Worm (Caenorhabditis elegans): Measurements from ENCODE around the gene C54D2.6.

The C54D2.6 gene

ce11 chrX:7847413-7847812, at the start of gene C54D2.6:
Gene C54D2.6, minus strand, starts transcription at chrX:7847513.
- peak in 1 of 2 experiments; percentile 86 for TF ChIP-seq unc-62 (GFP tag; optimal IDR thresholded peaks at IDR 0.05 in 1 of 2)
- TF ChIP-seq unc-62 (tag; optimal IDR thresholded peaks at IDR 0.05) = no peak
- no peak for TF ChIP-seq unc-39 (tag; optimal IDR thresholded peaks at IDR 0.05)
- TF ChIP-seq egl-43 (GFP tag; IDR thresholded peaks at IDR 0.05) = no peak

DNA sequence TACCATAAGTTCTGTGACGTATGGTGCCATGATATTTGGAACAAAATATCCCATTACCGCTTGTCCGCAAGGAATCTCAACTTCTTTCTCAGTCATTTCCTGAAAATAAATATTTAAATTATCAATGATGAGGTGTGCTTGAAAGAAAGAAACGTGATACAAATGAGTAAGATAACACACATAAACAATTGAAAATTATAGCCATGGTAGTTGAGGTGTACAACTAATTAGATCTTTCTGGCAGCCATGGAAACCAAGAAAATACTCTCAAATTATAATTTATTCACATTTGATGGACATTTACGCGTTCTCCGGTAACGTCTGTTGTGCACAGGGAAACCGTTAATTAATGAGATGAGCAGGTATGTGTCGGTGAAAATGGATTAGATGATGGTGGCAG, 45.0 kb upstream of the C54D2.6 start, which contains the start of gene C39D10.5:
TSS of gene C39D10.5 (minus strand) at position 101 of the 400 bp plus-strand sequence.
- TF ChIP-seq ceh-20 (GFP tag; IDR thresholded peaks at IDR 0.05) (no peak), daf-8 (GFP tag; IDR thresholded peaks at IDR 0.05) (no peak), aha-1 (tag) (no peak), T26A8.4 (GFP tag; IDR thresholded peaks at IDR 0.05) (no peak)

- TF ChIP-seq F44E2.7 (GFP tag; IDR thresholded peaks at IDR 0.05) (no peak), egl-27 (tag; optimal IDR thresholded peaks at IDR 0.05) (no peak), F10B5.3 (tag; optimal IDR thresholded peaks at IDR 0.05) (no peak), ceh-28 (tag; optimal IDR thresholded peaks at IDR 0.05) (no peak), hlh-30 (tag; optimal IDR thresholded peaks at IDR 0.05; ENCODE audit: insufficient read depth) (no peak), rbr-2 (tag; optimal IDR thresholded peaks at IDR 0.05) (no peak), nhr-41 (GFP tag; IDR thresholded peaks at IDR 0.05) (no peak), spr-3 (GFP tag; optimal IDR thresholded peaks at IDR 0.05) (no peak), F26F4.8 (GFP tag; conservative IDR thresholded peaks at IDR 0.05) (no peak), nhr-10 (tag; optimal IDR thresholded peaks at IDR 0.05) (no peak), R02D3.7 (tag; optimal IDR thresholded peaks at IDR 0.05) (no peak), zip-11 (GFP tag; IDR thresholded peaks at IDR 0.05) (no peak), sdz-12 (GFP tag; optimal IDR thresholded peaks at IDR 0.05) (no peak), daf-19 (GFP tag; conservative IDR thresholded peaks at IDR 0.05) (no peak), spr-1 (tag; optimal IDR thresholded peaks at IDR 0.05) (no peak)
Measured at ce11 chrX:7888915-7889314, 41.6 kb upstream of the C54D2.6 start, which contains the start of gene C39D10.2. Gene C39D10.2, plus strand, starts transcription at chrX:7889215.

- peak; percentile 23 for TF ChIP-seq aha-1 (tag)
- no peak for TF ChIP-seq nhr-102 (tag; optimal IDR thresholded peaks at IDR 0.05)
- no peak for TF ChIP-seq Y105C5A.15 (GFP tag; IDR thresholded peaks at IDR 0.05)
- TF ChIP-seq unc-62 (GFP tag; optimal IDR thresholded peaks at IDR 0.05 in 1 of 2) = peak in 1 of 2 experiments; percentile 63
- TF ChIP-seq unc-62 (tag; optimal IDR thresholded peaks at IDR 0.05) = no peak
- TF ChIP-seq unc-39 (tag; optimal IDR thresholded peaks at IDR 0.05) = no peak
- TF ChIP-seq ceh-62 (tag; optimal IDR thresholded peaks at IDR 0.05) = no peak
Measured at ce11 chrX:7886200-7886599, 38.9 kb upstream of the C54D2.6 start.

DNA sequence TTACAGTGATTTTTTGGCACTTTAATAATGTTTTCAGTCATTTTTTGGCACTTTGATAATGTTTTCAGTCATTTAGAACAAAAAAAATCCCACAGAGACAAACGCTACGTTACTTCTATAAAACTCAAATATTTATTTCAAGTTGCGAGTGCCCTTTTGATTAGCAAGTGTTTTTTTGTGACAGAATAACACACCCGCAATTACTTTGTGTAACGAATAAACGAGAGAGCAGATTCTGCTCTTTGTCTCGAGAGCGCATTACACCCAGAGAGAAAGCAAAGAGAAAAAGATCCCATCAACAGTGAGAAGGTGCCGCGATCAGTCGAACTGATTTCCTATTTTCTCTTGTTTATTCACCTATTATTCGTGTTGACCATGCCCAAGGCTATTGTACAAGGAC, 36.7 kb upstream of the C54D2.6 start, which contains the start of gene pcyt-2.2:
TSS of gene pcyt-2.2 (plus strand) at position 301 of the 400 bp plus-strand sequence.
- TF ChIP-seq daf-16 (GFP tag; optimal IDR thresholded peaks at IDR 0.05) (peak in 1 of 2 experiments; percentile 47), daf-16 (tag; optimal IDR thresholded peaks at IDR 0.05) (no peak), mxl-3 (GFP tag; optimal IDR thresholded peaks at IDR 0.05) (no peak)

- no peak for TF ChIP-seq ztf-11 (tag; optimal IDR thresholded peaks at IDR 0.05)
- peak in 1 of 2 experiments; percentile 15 for TF ChIP-seq unc-62 (GFP tag; optimal IDR thresholded peaks at IDR 0.05 in 1 of 2)
- no peak for TF ChIP-seq unc-62 (tag; optimal IDR thresholded peaks at IDR 0.05)
- TF ChIP-seq aly-2 (tag; optimal IDR thresholded peaks at IDR 0.05) = no peak
- no peak for TF ChIP-seq hif-1 (tag; optimal IDR thresholded peaks at IDR 0.05)
- no peak for TF ChIP-seq ceh-44 (GFP tag; IDR thresholded peaks at IDR 0.05)
- TF ChIP-seq daf-8 (GFP tag; IDR thresholded peaks at IDR 0.05) = no peak
- TF ChIP-seq ctbp-1 (GFP tag; IDR thresholded peaks at IDR 0.05) = no peak
- peak; percentile 82 for TF ChIP-seq aha-1 (tag)
- peak; percentile 75 for TF ChIP-seq nhr-6 (tag; optimal IDR thresholded peaks at IDR 0.05)
Measured at ce11 chrX:7881307-7881706, 34.0 kb upstream of the C54D2.6 start.
